Worm (Caenorhabditis elegans): ENCODE data around the gene age-1.
A peak's percentile ranks its signal among the peaks of the same experiment; 100 is the strongest.

age-1 gene

ce11 chrII:11547254-11547687 lies 20.4 kb upstream of the age-1 start, which contains the start of gene F54D5.7 (continued):
- TF ChIP-seq unc-130 (GFP tag; optimal IDR thresholded peaks at IDR 0.05) (no peak), mdl-1 (tag; optimal IDR thresholded peaks at IDR 0.05) (peak; percentile 65 to 72), ceh-32 (tag; optimal IDR thresholded peaks at IDR 0.05; ENCODE audit: poor library complexity) (no peak), skn-1 (tag; optimal IDR thresholded peaks at IDR 0.05) (no peak), nhr-28 (tag; optimal IDR thresholded peaks at IDR 0.05) (peak; percentile 47), ceh-20 (GFP tag; IDR thresholded peaks at IDR 0.05) (no peak), zag-1 (tag; optimal IDR thresholded peaks at IDR 0.05) (no peak), attf-4 (tag; optimal IDR thresholded peaks at IDR 0.05) (no peak), madf-9 (GFP tag; conservative IDR thresholded peaks at IDR 0.05) (peak; percentile 36; the same call in 1 of the 2 replicates), nhr-111 (GFP tag; optimal IDR thresholded peaks at IDR 0.05) (no peak), hmg-1.1 (GFP tag; IDR thresholded peaks at IDR 0.05) (peak; percentile 49; the same call in 1 of the 2 replicates), sdz-12 (GFP tag; optimal IDR thresholded peaks at IDR 0.05) (no peak), ama-1 (optimal IDR thresholded peaks at IDR 0.05) (peak; percentile 76), daf-16 (GFP tag; optimal IDR thresholded peaks at IDR 0.05) (peak in 1 of 2 experiments; percentile 42), daf-16 (tag; optimal IDR thresholded peaks at IDR 0.05) (peak; percentile 58), ces-1 (GFP tag; optimal IDR thresholded peaks at IDR 0.05) (no peak), spr-3 (GFP tag; optimal IDR thresholded peaks at IDR 0.05) (peak; percentile 56), dpl-1 (GFP tag; optimal IDR thresholded peaks at IDR 0.05) (peak; percentile 49), nhr-77 (tag; optimal IDR thresholded peaks at IDR 0.05) (no peak), dmd-8 (GFP tag; IDR thresholded peaks at IDR 0.05) (peak; percentile 54; the same call in 1 of the 2 replicates), dmd-6 (GFP tag; IDR thresholded peaks at IDR 0.05) (peak; percentile 55), ZK337.2 (GFP tag; IDR thresholded peaks at IDR 0.05) (no peak), pha-4 (GFP tag; IDR thresholded peaks at IDR 0.05) (peak; percentile 66; the same call in 1 of the 2 replicates), pha-4 (tag; optimal IDR thresholded peaks at IDR 0.05) (no peak), snpc-1.2 (GFP tag; IDR thresholded peaks at IDR 0.05) (peak; percentile 81), ztf-11 (tag; optimal IDR thresholded peaks at IDR 0.05) (no peak), ZK546.5 (tag; optimal IDR thresholded peaks at IDR 0.05) (no peak), fkh-10 (GFP tag; optimal IDR thresholded peaks at IDR 0.05) (no peak), nhr-10 (tag; optimal IDR thresholded peaks at IDR 0.05) (peak; percentile 15), rbr-2 (tag; optimal IDR thresholded peaks at IDR 0.05) (peak; percentile 28), T26A8.4 (GFP tag; IDR thresholded peaks at IDR 0.05) (peak; percentile 82), gei-8 (GFP tag; optimal IDR thresholded peaks at IDR 0.05) (peak; percentile 12), egl-43 (GFP tag; IDR thresholded peaks at IDR 0.05) (peak; percentile 79), F37D6.2 (tag; optimal IDR thresholded peaks at IDR 0.05) (no peak), lsy-2 (tag; optimal IDR thresholded peaks at IDR 0.05) (peak; percentile 3 to 76), mxl-2 (GFP tag; conservative IDR thresholded peaks at IDR 0.05) (peak; percentile 65; the same call in 1 of the 2 replicates), madf-5 (GFP tag; IDR thresholded peaks at IDR 0.05) (0 out of 4 replicates have a peak, but pooled peaks of 1 of the 2 experiments have one; percentile 7), dve-1 (tag; optimal IDR thresholded peaks at IDR 0.05; ENCODE audit: insufficient read depth) (peak; percentile 77), D1046.2 (GFP tag; IDR thresholded peaks at IDR 0.05) (no peak), tra-1 (GFP tag; IDR thresholded peaks at IDR 0.05) (peak; percentile 46; the same call in 1 of the 2 replicates), nhr-6 (tag; optimal IDR thresholded peaks at IDR 0.05) (no peak), hlh-30 (tag; optimal IDR thresholded peaks at IDR 0.05; ENCODE audit: insufficient read depth) (peak; percentile 80), ceh-82 (tag; optimal IDR thresholded peaks at IDR 0.05) (no peak), lim-7 (GFP tag; IDR thresholded peaks at IDR 0.05) (peak; percentile 77), hlh-11 (tag; optimal IDR thresholded peaks at IDR 0.05) (peak; percentile 76), zfp-2 (tag; optimal IDR thresholded peaks at IDR 0.05) (no peak), Y5F2A.4 (GFP tag; optimal IDR thresholded peaks at IDR 0.05) (no peak), lin-39 (tag; optimal IDR thresholded peaks at IDR 0.05) (no peak), aha-1 (tag) (peak; percentile 97), nhr-102 (tag; optimal IDR thresholded peaks at IDR 0.05) (no peak), lin-13 (GFP tag; optimal IDR thresholded peaks at IDR 0.05) (peak; percentile 81), nhr-42 (GFP tag; IDR thresholded peaks at IDR 0.05) (peak; percentile 68; the same call in 1 of the 2 replicates)
